Fruit fly (Drosophila melanogaster) whole organism, embryonic: ENCODE data around the gene CG10341.
A peak's percentile ranks its signal among the peaks of the same experiment; 100 is the strongest.

Experiments
- Adf1 ChIP-seq: fragments of 200-800 bp; sonication (Bioruptor generic); IDR thresholded peaks from 2 replicates; pipeline ENCODE4 v1.3.6; 2022; ENCODE audit warnings: missing biosample characterization, missing genetic modification characterization
- CG10321 ChIP-seq: fragments of 200-800 bp; sonication (Bioruptor generic); IDR thresholded peaks from 2 replicates; pipeline ENCODE4 v1.3.6; 2022; ENCODE audit warnings: missing biosample characterization, missing genetic modification characterization
- CG12155 ChIP-seq: fragments of 200-800 bp; sonication (Bioruptor generic); optimal IDR thresholded peaks from 3 replicates; lab custom pipeline; 2016; ENCODE audit warnings: missing biosample characterization, missing genetic modification characterization
- CG14710 ChIP-seq: fragments of 200-800 bp; sonication (Bioruptor generic); optimal IDR thresholded peaks from 3 replicates; lab custom pipeline; 2019; ENCODE audit warnings: missing biosample characterization, mild to moderate bottlenecking, missing genetic modification characterization, moderate library complexity
- CG1529 ChIP-seq: fragments of 200-800 bp; sonication (Bioruptor generic); optimal IDR thresholded peaks from 3 replicates; lab custom pipeline; 2018; ENCODE audit warnings: missing biosample characterization, missing genetic modification characterization
- CG15479 ChIP-seq: fragments of 200-800 bp; sonication (Bioruptor generic); optimal IDR thresholded peaks from 3 replicates; lab custom pipeline; 2019; ENCODE audit warnings: missing biosample characterization, mild to moderate bottlenecking, missing genetic modification characterization, moderate library complexity
- CG16863 ChIP-seq: fragments of 200-800 bp; sonication (Bioruptor generic); optimal IDR thresholded peaks from 3 replicates; lab custom pipeline; 2016; ENCODE audit warnings: missing biosample characterization, missing genetic modification characterization
- CG18011 ChIP-seq: fragments of 200-800 bp; sonication (Bioruptor generic); optimal IDR thresholded peaks from 2 replicates; lab custom pipeline; 2017; ENCODE audit warnings: missing biosample characterization, missing genetic modification characterization, mild to moderate bottlenecking, moderate library complexity, missing genotype
- CG2129 ChIP-seq: fragments of 200-800 bp; sonication (Bioruptor generic); IDR thresholded peaks from 2 replicates; pipeline ENCODE4 v1.3.6; 2022; ENCODE audit warnings: missing biosample characterization, missing genetic modification characterization; ENCODE audit not compliant: partially characterized antibody
- CG2199 ChIP-seq: fragments of 200-800 bp; sonication (Bioruptor generic); IDR thresholded peaks from 3 replicates; pipeline ENCODE4 v1.3.6; 2022; ENCODE audit warnings: missing biosample characterization, missing genetic modification characterization
- CG3281 ChIP-seq: fragments of 200-800 bp; sonication (Bioruptor generic); optimal IDR thresholded peaks from 3 replicates; lab custom pipeline; 2017; ENCODE audit warnings: missing biosample characterization, mild to moderate bottlenecking, missing genetic modification characterization
- CG3995 ChIP-seq: fragments of 200-800 bp; sonication (Bioruptor generic); optimal IDR thresholded peaks from 3 replicates; lab custom pipeline; 2016; ENCODE audit warnings: missing biosample characterization, missing genetic modification characterization
- CG4404 ChIP-seq: fragments of 200-800 bp; sonication (Bioruptor generic); IDR thresholded peaks from 2 replicates; pipeline ENCODE4 v1.3.6; 2022; ENCODE audit warnings: missing biosample characterization, missing genetic modification characterization
- CG7745 ChIP-seq: fragments of 200-800 bp; sonication (Bioruptor generic); optimal IDR thresholded peaks from 2 replicates; lab custom pipeline; 2018; ENCODE audit warnings: missing biosample characterization, mild to moderate bottlenecking, missing genetic modification characterization, moderate library complexity
- CG8944 ChIP-seq: fragments of 200-800 bp; sonication (Bioruptor generic); optimal IDR thresholded peaks from 3 replicates; lab custom pipeline; 2016; ENCODE audit warnings: missing biosample characterization, missing genetic modification characterization
- Dbx ChIP-seq: fragments of 200-800 bp; sonication (Bioruptor generic); IDR thresholded peaks from 3 replicates; pipeline ENCODE4 v1.3.6; 2022; ENCODE audit warnings: missing biosample characterization, missing genetic modification characterization
- Deaf1 ChIP-seq: fragments of 200-800 bp; optimal IDR thresholded peaks from 3 replicates; lab custom pipeline; 2019; ENCODE audit warnings: missing biosample characterization, mild to moderate bottlenecking, missing genetic modification characterization, moderate library complexity
- ERR ChIP-seq: fragments of 200-800 bp; sonication (Bioruptor generic); optimal IDR thresholded peaks from 2 replicates; lab custom pipeline; 2016; ENCODE audit warnings: missing biosample characterization, missing genetic modification characterization
- H2.0 ChIP-seq: fragments of 200-800 bp; sonication (Bioruptor generic); IDR thresholded peaks from 2 replicates; pipeline ENCODE4 v1.3.6; 2022; ENCODE audit warnings: missing biosample characterization, missing genetic modification characterization
- HLH3B ChIP-seq: fragments of 200-800 bp; sonication (Bioruptor generic); IDR thresholded peaks from 2 replicates; pipeline ENCODE4 v1.3.6; 2022; ENCODE audit warnings: missing biosample characterization, missing genetic modification characterization
- Hand ChIP-seq: fragments of 200-800 bp; sonication (Bioruptor generic); optimal IDR thresholded peaks from 2 replicates; lab custom pipeline; 2017; ENCODE audit warnings: mild to moderate bottlenecking, missing biosample characterization, missing genetic modification reagents, missing genetic modification characterization
- Hmx ChIP-seq: fragments of 200-800 bp; sonication (Bioruptor generic); optimal IDR thresholded peaks from 2 replicates; lab custom pipeline; 2016; ENCODE audit warnings: missing biosample characterization, missing genetic modification characterization
- Lpt ChIP-seq: fragments of >200 bp; optimal IDR thresholded peaks from 2 replicates; lab custom pipeline; 2018; ENCODE audit warnings: missing biosample characterization, missing genetic modification characterization
- Max ChIP-seq: fragments of 200-800 bp; sonication (Bioruptor generic); optimal IDR thresholded peaks from 2 replicates; lab custom pipeline; 2016; ENCODE audit warnings: missing biosample characterization, mild to moderate bottlenecking, missing genetic modification characterization
- Mrtf ChIP-seq: fragments of 200-800 bp; sonication (Bioruptor generic); IDR thresholded peaks from 3 replicates; pipeline ENCODE4 v1.3.6; 2022; ENCODE audit warnings: missing biosample characterization, missing genetic modification characterization
- NC2α ChIP-seq: fragments of 200-800 bp; sonication (Bioruptor generic); optimal IDR thresholded peaks from 2 replicates; lab custom pipeline; 2016; ENCODE audit warnings: missing biosample characterization, missing genetic modification characterization
- NFAT ChIP-seq: fragments of 200-800 bp; sonication (Bioruptor generic); IDR thresholded peaks from 2 replicates; pipeline ENCODE4 v1.3.6; 2022; ENCODE audit warnings: missing biosample characterization, missing genetic modification characterization
- Ravus ChIP-seq: fragments of 200-800 bp; sonication (Bioruptor generic); IDR thresholded peaks from 2 replicates; pipeline ENCODE4 v1.3.6; 2022; ENCODE audit warnings: missing biosample characterization, missing genetic modification characterization
- Ssrp ChIP-seq: fragments of 200-800 bp; sonication (Bioruptor generic); optimal IDR thresholded peaks from 2 replicates; lab custom pipeline; 2018; ENCODE audit warnings: missing biosample characterization, mild to moderate bottlenecking, missing genetic modification characterization, moderate library complexity
- Vsx1 ChIP-seq: fragments of 200-800 bp; sonication (Bioruptor generic); optimal IDR thresholded peaks from 2 replicates; lab custom pipeline; 2017; ENCODE audit warnings: missing biosample characterization, mild to moderate bottlenecking, missing genetic modification characterization, missing genetic modification reagents
- Xrp1 ChIP-seq: fragments of 200-800 bp; sonication (Bioruptor generic); IDR thresholded peaks from 2 replicates; pipeline ENCODE4 v1.3.6; 2022; ENCODE audit warnings: missing biosample characterization, missing genetic modification characterization
- bbx ChIP-seq: fragments of 200-800 bp; sonication (Bioruptor generic); IDR thresholded peaks from 2 replicates; pipeline ENCODE4 v1.3.6; 2022; ENCODE audit warnings: missing biosample characterization, missing genetic modification characterization; ENCODE audit not compliant: partially characterized antibody
- bowl ChIP-seq: fragments of 200-800 bp; sonication (Bioruptor generic); IDR thresholded peaks from 2 replicates; pipeline ENCODE4 v1.3.6; 2022; ENCODE audit warnings: missing biosample characterization, missing genetic modification characterization
- btn ChIP-seq: fragments of 200-800 bp; sonication (Bioruptor generic); optimal IDR thresholded peaks from 2 replicates; lab custom pipeline; 2016; ENCODE audit warnings: missing biosample characterization, missing genetic modification characterization
- dm ChIP-seq: fragments of 200-800 bp; sonication (Bioruptor generic); optimal IDR thresholded peaks from 3 replicates; lab custom pipeline; 2016; ENCODE audit warnings: missing biosample characterization, missing genetic modification characterization
- fd3F ChIP-seq: fragments of 200-800 bp; sonication (Bioruptor generic); optimal IDR thresholded peaks from 2 replicates; lab custom pipeline; 2018; ENCODE audit warnings: missing biosample characterization, mild to moderate bottlenecking, missing genetic modification characterization, moderate library complexity
- gro ChIP-seq: fragments of 200-800 bp; sonication (Bioruptor generic); optimal IDR thresholded peaks from 2 replicates; lab custom pipeline; 2016; ENCODE audit warnings: missing biosample characterization, missing genetic modification characterization
- h ChIP-seq: fragments of >200 bp; optimal IDR thresholded peaks from 2 replicates; lab custom pipeline; 2017
- jing ChIP-seq: fragments of 200-800 bp; sonication (Bioruptor generic); optimal IDR thresholded peaks from 2 replicates; lab custom pipeline; 2018; ENCODE audit warnings: missing biosample characterization, mild to moderate bottlenecking, missing genetic modification characterization
- pan ChIP-seq, 4 experiments: fragments of >200 bp in 3 of 4; fragments of 200-800 bp in 1 of 4; sonication (Bioruptor generic) in 1 of 4; optimal IDR thresholded peaks in 3 of 4; IDR thresholded peaks in 1 of 4; 2 replicates each; pipeline versions ENCODE4 v1.3.6 to Lab custom; 2017 to 2022; ENCODE audit warnings: missing biosample characterization in 2 of 4, missing genetic modification characterization in 2 of 4, mixed read lengths in 1 of 4
- pros ChIP-seq: fragments of 200-800 bp; sonication (Bioruptor generic); optimal IDR thresholded peaks from 3 replicates; lab custom pipeline; 2019; ENCODE audit warnings: missing biosample characterization, mild to moderate bottlenecking, missing genetic modification characterization, moderate library complexity
- rib ChIP-seq: fragments of 200-800 bp; sonication (Bioruptor generic); IDR thresholded peaks from 2 replicates; pipeline ENCODE4 v1.3.6; 2022; ENCODE audit warnings: missing biosample characterization, missing genetic modification characterization
- salm ChIP-seq: fragments of 200-800 bp; sonication (Bioruptor generic); optimal IDR thresholded peaks from 2 replicates; lab custom pipeline; 2018; ENCODE audit warnings: missing biosample characterization, mild to moderate bottlenecking, missing genetic modification characterization
- schlank ChIP-seq: fragments of 200-800 bp; sonication (Bioruptor generic); optimal IDR thresholded peaks from 2 replicates; lab custom pipeline; 2018; ENCODE audit warnings: missing biosample characterization, mild to moderate bottlenecking, missing genetic modification characterization
- sob ChIP-seq: fragments of 200-800 bp; sonication (Bioruptor generic); IDR thresholded peaks from 2 replicates; pipeline ENCODE4 v1.3.6; 2022; ENCODE audit warnings: missing biosample characterization, missing genetic modification characterization
- sug ChIP-seq: fragments of 200-800 bp; optimal IDR thresholded peaks from 2 replicates; lab custom pipeline; 2019; ENCODE audit warnings: missing biosample characterization, mild to moderate bottlenecking, missing genetic modification characterization, moderate library complexity
- tll ChIP-seq, 2 experiments: fragments of 200-800 bp in 1 of 2; fragments of >200 bp in 1 of 2; sonication (Bioruptor generic) in 1 of 2; optimal IDR thresholded peaks; 2 replicates each; lab custom pipeline; 2017 to 2019; ENCODE audit warnings: missing biosample characterization in 2 of 2, missing genetic modification characterization in 2 of 2, mild to moderate bottlenecking in 1 of 2, moderate library complexity in 1 of 2
- toy ChIP-seq: fragments of 200-800 bp; sonication (Bioruptor generic); IDR thresholded peaks from 2 replicates; pipeline ENCODE4 v1.3.6; 2022; ENCODE audit warnings: missing biosample characterization, missing genetic modification characterization
- ttk ChIP-seq: fragments of 200-800 bp; sonication (Bioruptor generic); IDR thresholded peaks from 2 replicates; pipeline ENCODE4 v2.1.2; 2022; ENCODE audit warnings: missing biosample characterization, missing genetic modification characterization
- usp ChIP-seq: fragments of >200 bp; optimal IDR thresholded peaks from 2 replicates; lab custom pipeline; 2017; ENCODE audit warnings: missing biosample characterization, missing genetic modification characterization
- vnd ChIP-seq: fragments of 200-800 bp; sonication (Bioruptor generic); IDR thresholded peaks from 3 replicates; pipeline ENCODE4 v1.3.6; 2022; ENCODE audit warnings: missing biosample characterization, missing genetic modification characterization; ENCODE audit not compliant: partially characterized antibody
- zfh2 ChIP-seq: fragments of 200-800 bp; sonication (Bioruptor generic); optimal IDR thresholded peaks from 2 replicates; lab custom pipeline; 2016; ENCODE audit warnings: missing biosample characterization, missing genetic modification characterization

Gene CG10341

DNA sequence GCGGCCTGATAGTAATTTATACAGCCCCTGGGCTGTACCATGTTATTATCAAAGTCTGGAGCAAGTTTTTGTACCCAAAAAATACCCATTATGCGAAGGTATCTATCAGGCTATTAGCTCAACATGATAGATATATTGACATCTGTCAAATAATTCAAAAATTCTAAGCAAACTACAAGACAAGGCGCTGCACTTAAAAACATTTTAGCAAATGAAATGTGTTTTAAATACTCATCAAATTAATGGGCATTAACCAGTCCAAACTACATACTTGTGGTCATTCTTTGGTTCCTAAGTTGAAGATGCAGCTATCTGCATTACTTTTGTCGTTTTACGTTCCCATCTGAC lies 45.2 kb upstream of the CG10341 start (continued):
- TF ChIP-seq rib (GFP tag; lab: Robert Waterston, UW): no peak
- TF ChIP-seq CG8944 (GFP tag; lab: Kevin White, UChicago): peak; percentile 27
- TF ChIP-seq CG2199 (GFP tag; lab: Robert Waterston, UW): peak; percentile 78; the same call in 1 of the 3 replicates
- TF ChIP-seq Ssrp (tag; lab: Kevin White, UChicago): peak; percentile 78
- no peak for TF ChIP-seq Dbx (GFP tag; lab: Robert Waterston, UW)
- TF ChIP-seq toy (GFP tag; lab: Robert Waterston, UW): no peak
- TF ChIP-seq Ravus (GFP tag; lab: Robert Waterston, UW): no peak
- peak; percentile 92 for TF ChIP-seq Xrp1 (GFP tag; lab: Robert Waterston, UW)
- TF ChIP-seq CG12155: no peak
- no peak for TF ChIP-seq bowl (GFP tag; lab: Robert Waterston, UW)
- no peak for TF ChIP-seq CG10321 (GFP tag; lab: Robert Waterston, UW)
- TF ChIP-seq CG18011: no peak
- TF ChIP-seq salm (tag; lab: Kevin White, UChicago): no peak
- TF ChIP-seq jing (GFP tag; lab: Kevin White, UChicago): peak; percentile 72
- 0 out of 2 replicates have a peak, but pooled peaks have one; percentile 38 for TF ChIP-seq NFAT (GFP tag; lab: Robert Waterston, UW)
- peak; percentile 75 for TF ChIP-seq ttk (GFP tag; lab: Robert Waterston, UW)
- peak; percentile 45; the same call in 1 of the 3 replicates for TF ChIP-seq Mrtf (GFP tag; lab: Robert Waterston, UW)
- TF ChIP-seq CG2129: no peak
- TF ChIP-seq Max (GFP tag; lab: Kevin White, UChicago): peak; percentile 66
- TF ChIP-seq Hand (GFP tag; lab: Kevin White, UChicago): no peak
- TF ChIP-seq dm (GFP tag; lab: Kevin White, UChicago): no peak
- peak; percentile 26 for TF ChIP-seq gro (GFP tag; lab: Kevin White, UChicago)
- no peak for TF ChIP-seq h (lab: Kevin White, UChicago)
- no peak for TF ChIP-seq Vsx1
- TF ChIP-seq HLH3B (GFP tag; lab: Robert Waterston, UW): peak; percentile 73
- TF ChIP-seq fd3F (GFP tag; lab: Kevin White, UChicago): no peak
- peak; percentile 43 for TF ChIP-seq CG3281 (GFP tag; lab: Kevin White, UChicago)
- peak; percentile 79 for TF ChIP-seq btn (GFP tag; lab: Kevin White, UChicago)
- TF ChIP-seq Hmx (GFP tag; lab: Kevin White, UChicago): no peak
- peak; percentile 40; the same call in 1 of the 2 replicates for TF ChIP-seq H2.0
- TF ChIP-seq pros (GFP tag; lab: Kevin White, UChicago): no peak
- TF ChIP-seq sob (GFP tag; lab: Robert Waterston, UW): peak; percentile 75
- no peak for TF ChIP-seq schlank (tag; lab: Kevin White, UChicago)
- no peak for TF ChIP-seq CG1529 (GFP tag; lab: Kevin White, UChicago)
- peak; percentile 22 for TF ChIP-seq ERR
- TF ChIP-seq bbx (GFP tag; lab: Robert Waterston, UW): no peak
- TF ChIP-seq zfh2 (GFP tag; lab: Kevin White, UChicago): peak; percentile 13
- no peak for TF ChIP-seq usp (GFP tag; lab: Kevin White, UChicago)
- no peak for TF ChIP-seq pan (optimal IDR thresholded peaks at IDR 0.05; lab: Kevin White, UChicago)
- TF ChIP-seq pan (GFP tag; optimal IDR thresholded peaks at IDR 0.05 in 1 of 2, IDR thresholded peaks at IDR 0.05 in 1 of 2): peak in 1 of 2 experiments; percentile 72
- TF ChIP-seq CG15479 (GFP tag; lab: Kevin White, UChicago): peak; percentile 4
- peak; percentile 68 for TF ChIP-seq CG16863
- TF ChIP-seq tll (GFP tag; optimal IDR thresholded peaks at IDR 0.05; lab: Kevin White, UChicago): peak in 1 of 2 experiments; percentile 4
- no peak for TF ChIP-seq CG7745
- no peak for TF ChIP-seq Adf1 (GFP tag; lab: Robert Waterston, UW)
- TF ChIP-seq Lpt (GFP tag; lab: Kevin White, UChicago): no peak
- TF ChIP-seq Deaf1: no peak
- TF ChIP-seq sug (tag; lab: Kevin White, UChicago): no peak
- TF ChIP-seq CG14710: peak; percentile 89
- no peak for TF ChIP-seq CG3995 (GFP tag; lab: Kevin White, UChicago)
- TF ChIP-seq NC2α (GFP tag; lab: Kevin White, UChicago): peak; percentile 29
- peak; percentile 72 for TF ChIP-seq CG4404
- no peak for TF ChIP-seq vnd (GFP tag; lab: Robert Waterston, UW)
